Worm (Caenorhabditis elegans) whole organism, L2 larva: ENCODE results near the gene dhhc-5.

ENCODE experiments used
- ama-1 ChIP-seq: fragments of 150-350 bp; optimal IDR thresholded peaks from 2 replicates; lab custom pipeline; 2018; ENCODE audit warnings: inconsistent platforms
- lin-13 ChIP-seq: fragments of 150-350 bp; optimal IDR thresholded peaks from 2 replicates; lab custom pipeline; 2014; ENCODE audit warnings: missing biosample characterization, missing genetic modification reagents, missing genetic modification characterization
- nhr-25 ChIP-seq: fragments of 150-350 bp; sonication (generic microtip); optimal IDR thresholded peaks from 3 replicates; lab custom pipeline; 2014; ENCODE audit warnings: missing biosample characterization, missing genetic modification characterization
- skn-1 ChIP-seq: sonication (generic microtip); optimal IDR thresholded peaks from 2 replicates; lab custom pipeline; 2017; ENCODE audit warnings: missing biosample characterization, missing genetic modification characterization

DNA sequence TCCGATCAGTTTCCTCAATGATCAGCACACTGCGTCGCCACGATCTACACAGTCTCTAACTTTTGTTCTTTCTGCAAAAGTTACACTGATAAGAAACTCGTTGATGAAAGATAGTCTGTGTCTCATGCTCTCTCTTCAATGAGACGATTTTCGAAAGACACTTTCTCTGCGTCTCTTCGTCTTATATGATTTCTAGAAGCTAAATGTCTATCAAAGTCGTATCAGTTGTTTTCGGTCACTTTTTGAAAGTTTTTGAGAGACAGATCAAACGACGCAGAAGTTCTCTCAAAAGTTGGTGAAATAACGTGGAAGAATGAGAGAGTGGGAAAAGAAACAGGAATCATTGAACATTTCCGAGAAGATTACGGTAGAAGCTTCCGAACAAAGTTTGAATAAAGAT is 46.3 kb upstream of the dhhc-5 start:
- TF ChIP-seq ama-1 (peak; percentile 9), nhr-25 (tag; lab: Kevin White, UChicago) (peak; percentile 56), lin-13 (GFP tag; lab: Kevin White, UChicago) (peak; percentile 14), skn-1 (tag; lab: Kevin White, UChicago) (no peak)
